Fruit fly (Drosophila melanogaster): ENCODE data around the gene Cpr65Ax1.
"Not testable (repeated sequence)": the region's sequence is repeated elsewhere in the genome, so short reads cannot be mapped to it uniquely, and the experiment has no call there.

The Cpr65Ax1 gene

DNA sequence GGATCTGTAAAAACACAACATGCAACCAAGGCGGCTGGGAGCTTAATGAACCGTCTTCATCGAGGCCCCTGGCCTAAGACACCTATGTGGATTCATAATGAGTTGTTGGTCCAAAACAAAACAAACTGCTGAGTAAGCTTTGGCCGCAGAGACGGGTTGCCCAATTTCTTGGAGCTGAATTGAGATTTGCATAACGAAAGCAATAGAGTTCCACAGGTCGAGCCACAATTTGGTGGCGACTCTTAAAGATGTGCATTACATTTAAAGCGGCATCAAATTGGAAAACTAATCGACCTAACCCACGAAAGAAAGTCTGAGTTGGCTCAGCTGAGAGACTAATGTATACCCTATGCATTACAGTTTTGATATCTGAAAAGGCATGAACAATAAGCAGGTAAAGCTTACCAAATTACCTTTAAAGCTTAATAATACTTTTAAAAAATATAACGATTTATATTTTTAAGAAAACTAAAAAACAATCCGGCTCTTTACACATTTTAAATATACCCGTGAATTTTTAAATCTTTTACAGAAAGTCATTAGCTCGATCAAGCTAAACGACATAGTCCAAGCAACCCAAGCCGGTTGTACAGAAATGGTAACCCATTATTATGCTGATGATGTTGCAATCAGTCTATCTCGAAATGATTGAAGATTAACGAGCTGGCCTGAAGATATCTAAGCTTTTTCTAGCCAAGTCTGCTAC lies 9.7 kb upstream of the Cpr65Ax1 start, which contains the start of gene CG13297:
Gene CG13297 (minus strand): TSS at position 51 of the 706 bp plus-strand sequence.
- TF ChIP-seq woc (GFP tag; optimal IDR thresholded peaks at IDR 0.05) (no peak), Jra (GFP tag; optimal IDR thresholded peaks at IDR 0.05) (no peak), Sp1 (GFP tag; optimal IDR thresholded peaks at IDR 0.05) (no peak), br (GFP tag; optimal IDR thresholded peaks at IDR 0.05) (no peak), pan (optimal IDR thresholded peaks at IDR 0.05) (no peak), N (GFP tag; optimal IDR thresholded peaks at IDR 0.05) (no peak), Hr78 (GFP tag; optimal IDR thresholded peaks at IDR 0.05) (no peak), lola (GFP tag; optimal IDR thresholded peaks at IDR 0.05) (no peak), Dif (GFP tag; optimal IDR thresholded peaks at IDR 0.05; ENCODE audit: partially characterized antibody) (no peak), tai (GFP tag; optimal IDR thresholded peaks at IDR 0.05) (no peak), CrebA (GFP tag; optimal IDR thresholded peaks at IDR 0.05; ENCODE audit: borderline replicate concordance) (no peak), psq (GFP tag; optimal IDR thresholded peaks at IDR 0.05) (no peak), HLH106 (tag; optimal IDR thresholded peaks at IDR 0.05) (no peak), Rel (GFP tag; optimal IDR thresholded peaks at IDR 0.05) (no peak), Rel (tag; optimal IDR thresholded peaks at IDR 0.05) (no peak), rgr (GFP tag; optimal IDR thresholded peaks at IDR 0.05) (no peak), dsf (GFP tag; optimal IDR thresholded peaks at IDR 0.05; ENCODE audit: borderline replicate concordance) (no peak), Myc (optimal IDR thresholded peaks at IDR 0.05) (no peak)

DNA sequence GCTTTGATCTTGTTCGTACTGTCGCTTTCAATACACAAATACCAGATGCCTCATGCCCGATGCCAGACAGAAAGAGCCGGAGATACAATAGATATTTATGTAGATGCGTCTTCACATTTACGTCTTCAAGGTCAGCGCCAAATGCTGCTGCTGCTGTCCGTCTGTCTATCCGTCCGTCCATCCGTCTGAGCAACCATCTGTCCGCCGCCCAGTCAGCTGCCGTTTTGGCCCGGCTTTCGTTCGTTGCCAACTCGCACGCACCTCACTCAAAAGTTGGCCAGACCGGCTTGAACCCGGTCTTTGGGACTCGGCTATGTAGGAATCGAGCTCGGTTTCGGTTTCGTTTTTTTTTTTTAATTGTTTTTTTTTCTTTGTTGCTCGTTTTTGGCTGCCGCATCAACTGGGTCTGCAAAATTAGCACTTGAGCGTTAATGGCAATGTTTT lies 7.2 kb upstream of the Cpr65Ax1 start:
- no peak for TF ChIP-seq tai (GFP tag; optimal IDR thresholded peaks at IDR 0.05)
- no peak for TF ChIP-seq dmrt93B (GFP tag; optimal IDR thresholded peaks at IDR 0.05)
- TF ChIP-seq h (GFP tag; optimal IDR thresholded peaks at IDR 0.05): no peak
- TF ChIP-seq CrebA (GFP tag; optimal IDR thresholded peaks at IDR 0.05; ENCODE audit: borderline replicate concordance): peak; percentile 44
- TF ChIP-seq Rel (GFP tag; optimal IDR thresholded peaks at IDR 0.05): peak; percentile 72
- no peak for TF ChIP-seq Rel (tag; optimal IDR thresholded peaks at IDR 0.05)
- TF ChIP-seq HLH106 (tag; optimal IDR thresholded peaks at IDR 0.05): no peak
- TF ChIP-seq Myc (optimal IDR thresholded peaks at IDR 0.05): no peak
- peak; percentile 41 for TF ChIP-seq Sp1 (GFP tag; optimal IDR thresholded peaks at IDR 0.05)
- no peak for TF ChIP-seq Dif (GFP tag; optimal IDR thresholded peaks at IDR 0.05; ENCODE audit: partially characterized antibody)
- no peak for TF ChIP-seq GATAd (GFP tag; optimal IDR thresholded peaks at IDR 0.05)

DNA sequence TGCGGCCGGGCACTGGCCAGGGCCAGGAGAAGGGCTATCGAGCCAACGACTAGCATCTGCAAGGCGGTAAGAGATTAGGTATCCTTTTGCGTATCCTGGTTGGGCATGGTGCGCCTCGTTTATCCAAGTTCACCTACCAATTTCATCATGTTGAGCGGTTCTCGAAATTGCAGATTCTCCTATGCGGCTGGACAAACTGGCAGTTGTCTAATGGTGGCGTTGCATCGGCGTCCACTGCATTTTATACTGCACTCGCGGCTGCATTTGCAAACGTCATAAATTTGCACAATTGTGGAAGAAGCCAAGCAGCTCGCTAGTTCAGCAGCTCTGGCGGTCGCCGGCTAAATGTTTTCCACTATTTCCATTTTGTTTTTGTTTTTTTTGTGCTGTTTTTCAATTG lies 4.7 kb upstream of the Cpr65Ax1 start, which contains the start of gene Acp65Aa:
Gene Acp65Aa (minus strand): TSS at position 215 of the 400 bp plus-strand sequence.
- TF ChIP-seq N (GFP tag; optimal IDR thresholded peaks at IDR 0.05): no peak
- no peak for TF ChIP-seq HLH106 (tag; optimal IDR thresholded peaks at IDR 0.05)

DNA sequence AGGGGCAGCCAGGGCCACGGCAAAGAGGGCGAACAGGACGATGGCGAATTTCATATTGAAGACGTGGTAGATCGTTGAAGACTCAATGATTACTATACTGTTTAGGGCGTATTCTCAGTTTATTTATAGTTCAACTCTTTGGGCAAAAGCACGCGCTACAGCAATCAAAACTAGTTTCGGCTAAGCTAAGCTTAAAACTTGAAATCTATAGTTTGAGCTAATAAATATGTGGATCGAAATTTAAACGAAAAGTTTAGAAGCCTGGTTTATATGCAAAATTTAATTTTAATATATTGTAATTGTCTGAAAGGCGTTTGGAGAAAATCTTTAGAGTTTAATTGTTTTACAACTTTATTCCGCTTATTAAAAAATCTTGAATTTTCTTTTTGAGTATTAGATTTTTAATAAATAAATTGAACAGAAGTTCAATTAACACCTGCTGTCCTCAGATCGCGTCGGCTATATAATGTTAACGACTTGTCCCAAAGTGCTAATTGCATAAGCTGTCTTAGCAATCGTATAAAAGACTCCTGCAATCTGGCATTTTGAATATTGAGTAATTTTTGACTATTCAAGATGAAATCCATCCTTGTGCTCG lies 3.1 kb upstream of the Cpr65Ax1 start, which contains the start of the genes Cpr65Ax2 and Lcp65Aa:
Gene Cpr65Ax2 (minus strand): TSS at position 101 of the 598 bp plus-strand sequence.
Gene Lcp65Aa (plus strand): TSS at position 548 of the 598 bp plus-strand sequence.
- not testable (repeated sequence) for TF ChIP-seq Dif (GFP tag; optimal IDR thresholded peaks at IDR 0.05; ENCODE audit: partially characterized antibody); CG9705 (GFP tag; optimal IDR thresholded peaks at IDR 0.05); Hr83 (GFP tag; optimal IDR thresholded peaks at IDR 0.05; ENCODE audit: poor library complexity, severe bottlenecking)

DNA sequence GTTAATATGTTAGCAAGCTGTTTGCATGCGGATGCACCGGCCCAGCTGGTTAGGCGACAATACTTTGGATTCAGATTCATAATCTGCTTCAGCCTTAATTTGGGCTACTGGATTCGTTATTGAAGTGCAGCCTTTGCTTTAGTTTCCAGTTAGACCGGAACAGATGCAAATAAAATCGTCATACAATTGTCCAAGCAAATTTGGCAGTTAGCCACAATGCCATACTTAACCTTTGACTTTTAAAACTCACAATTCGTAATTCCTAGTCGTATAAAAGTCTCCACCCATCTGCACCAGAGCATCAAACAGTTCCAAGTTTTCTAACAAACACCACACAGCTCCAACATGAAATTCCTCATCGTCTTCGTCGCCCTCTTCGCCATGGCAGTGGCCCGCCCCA lies 1.5 kb upstream of the Cpr65Ax1 start, which contains the start of gene Lcp65Ab1:
Gene Lcp65Ab1 (plus strand): TSS at position 301 of the 400 bp plus-strand sequence.
- TF ChIP-seq Jra (GFP tag; optimal IDR thresholded peaks at IDR 0.05); Dif (GFP tag; optimal IDR thresholded peaks at IDR 0.05; ENCODE audit: partially characterized antibody); Abd-B (GFP tag; optimal IDR thresholded peaks at IDR 0.05): not testable (repeated sequence)

DNA sequence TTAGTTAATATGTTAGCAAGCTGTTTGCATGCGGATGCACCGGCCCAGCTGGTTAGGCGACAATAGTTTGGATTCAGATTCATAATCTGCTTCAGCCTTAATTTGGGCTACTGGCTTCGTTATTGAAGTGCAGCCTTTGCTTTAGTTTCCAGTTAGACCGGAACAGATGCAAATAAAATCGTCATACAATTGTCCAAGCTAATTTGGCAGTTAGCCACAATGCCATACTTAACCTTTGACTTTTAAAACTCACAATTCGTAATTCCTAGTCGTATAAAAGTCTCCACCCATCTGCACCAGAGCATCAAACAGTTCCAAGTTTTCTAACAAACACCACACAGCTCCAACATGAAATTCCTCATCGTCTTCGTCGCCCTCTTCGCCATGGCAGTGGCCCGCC lies 1.4 kb downstream of the Cpr65Ax1 start, which contains the start of gene Lcp65Ab2:
Gene Lcp65Ab2 (plus strand): TSS at position 301 of the 400 bp plus-strand sequence.
- not testable (repeated sequence) for TF ChIP-seq fru, lola, Jra (GFP tag; optimal IDR thresholded peaks at IDR 0.05)
